Worm (Caenorhabditis elegans) whole organism, L4 larva: Measurements from ENCODE around the gene F13D11.4.
A peak's percentile ranks its signal among the peaks of the same experiment; 100 is the strongest.

Experiments used
- F37D6.2 ChIP-seq: sonication (generic microtip); optimal IDR thresholded peaks from 2 replicates; lab custom pipeline; 2016; ENCODE audit warnings: mild to moderate bottlenecking, missing genetic modification characterization, missing compliant biosample characterization
- Y105C5A.15 ChIP-seq: fragments of 200-800 bp; sonication (Bioruptor generic); IDR thresholded peaks from 2 replicates; pipeline ENCODE4 v1.3.6; 2022; ENCODE audit warnings: missing genetic modification characterization, missing compliant biosample characterization
- Y48G9A.11 ChIP-seq: fragments of 200-800 bp; sonication (Bioruptor generic); IDR thresholded peaks from 2 replicates; pipeline ENCODE4 v1.3.6; 2022; ENCODE audit warnings: missing genetic modification reagents, missing genetic modification characterization, missing compliant biosample characterization
- Y75B8A.6 ChIP-seq: fragments of 200-800 bp; sonication (Bioruptor generic); IDR thresholded peaks from 2 replicates; pipeline ENCODE4 v1.3.6; 2022; ENCODE audit warnings: missing genetic modification reagents, missing genetic modification characterization, missing compliant biosample characterization
- ZK337.2 ChIP-seq: fragments of 200-800 bp; sonication (Bioruptor generic); IDR thresholded peaks from 2 replicates; pipeline ENCODE4 v1.3.6; 2022; ENCODE audit warnings: missing genetic modification reagents, missing genetic modification characterization, missing compliant biosample characterization
- attf-4 ChIP-seq: sonication (generic microtip); optimal IDR thresholded peaks from 3 replicates; lab custom pipeline; 2017; ENCODE audit warnings: missing biosample characterization, missing genetic modification characterization
- ceh-32 ChIP-seq: sonication (generic microtip); optimal IDR thresholded peaks from 2 replicates; lab custom pipeline; 2016; ENCODE audit warnings: mild to moderate bottlenecking, missing genetic modification characterization, missing compliant biosample characterization; ENCODE audit not compliant: poor library complexity
- ceh-82 ChIP-seq: sonication (generic microtip); optimal IDR thresholded peaks from 2 replicates; lab custom pipeline; 2017; ENCODE audit warnings: missing biosample characterization, missing genetic modification characterization
- ces-1 ChIP-seq: fragments of 150-350 bp; sonication (generic microtip); optimal IDR thresholded peaks from 4 replicates; lab custom pipeline; 2014; ENCODE audit warnings: missing biosample characterization, missing genetic modification reagents, missing genetic modification characterization
- ctbp-1 ChIP-seq: fragments of 200-800 bp; sonication (Bioruptor generic); IDR thresholded peaks from 2 replicates; pipeline ENCODE4 v1.3.6; 2022; ENCODE audit warnings: missing genetic modification reagents, missing genetic modification characterization, missing compliant biosample characterization
- daf-12 ChIP-seq: fragments of 150-350 bp; optimal IDR thresholded peaks from 2 replicates; lab custom pipeline; 2014; ENCODE audit warnings: missing biosample characterization, missing genetic modification reagents, missing genetic modification characterization
- daf-16 ChIP-seq, 3 experiments: sonication (generic microtip); optimal IDR thresholded peaks; 2 replicates each; lab custom pipeline; 2016 to 2017; ENCODE audit warnings: missing genetic modification characterization in 3 of 3, missing genetic modification reagents in 3 of 3, mild to moderate bottlenecking in 2 of 3, missing compliant biosample characterization in 2 of 3, missing biosample characterization in 1 of 3, moderate library complexity in 1 of 3
- egl-27 ChIP-seq: sonication (generic microtip); optimal IDR thresholded peaks from 3 replicates; lab custom pipeline; 2017; ENCODE audit warnings: missing biosample characterization, missing genetic modification reagents, missing genetic modification characterization
- egl-43 ChIP-seq: fragments of 200-800 bp; sonication (Bioruptor generic); IDR thresholded peaks from 2 replicates; pipeline ENCODE4 v1.3.6; 2022; ENCODE audit warnings: missing genetic modification reagents, missing genetic modification characterization, missing compliant biosample characterization
- gei-8 ChIP-seq: fragments of 200-800 bp; sonication (Bioruptor generic); optimal IDR thresholded peaks from 2 replicates; lab custom pipeline; 2018; ENCODE audit warnings: mild to moderate bottlenecking, missing genetic modification characterization, missing compliant biosample characterization
- hif-1 ChIP-seq, 2 experiments: sonication (generic microtip); optimal IDR thresholded peaks; 2 replicates each; lab custom pipeline; 2016 to 2017; ENCODE audit warnings: missing compliant biosample characterization in 2 of 2, missing genetic modification characterization in 2 of 2, missing genetic modification reagents in 2 of 2, missing genotype in 2 of 2, mild to moderate bottlenecking in 1 of 2
- jun-1 ChIP-seq: fragments of 150-350 bp; optimal IDR thresholded peaks from 2 replicates; lab custom pipeline; 2014; ENCODE audit warnings: missing biosample characterization, missing genetic modification reagents, missing genetic modification characterization
- lin-1 ChIP-seq: fragments of 200-800 bp; sonication (Bioruptor generic); IDR thresholded peaks from 2 replicates; pipeline ENCODE4 v1.3.6; 2022; ENCODE audit warnings: missing genetic modification reagents, missing genetic modification characterization, missing compliant biosample characterization
- lin-15B ChIP-seq: fragments of 150-350 bp; sonication (generic microtip); optimal IDR thresholded peaks from 3 replicates; lab custom pipeline; 2014; ENCODE audit warnings: missing biosample characterization, missing genetic modification characterization
- lir-3 ChIP-seq: sonication (generic microtip); optimal IDR thresholded peaks from 2 replicates; lab custom pipeline; 2016; ENCODE audit warnings: mild to moderate bottlenecking, missing genetic modification characterization, missing compliant biosample characterization
- mdl-1 ChIP-seq, 2 experiments: fragments of 150-350 bp in 1 of 2; sonication (generic microtip) in 1 of 2; optimal IDR thresholded peaks; 2 replicates each; lab custom pipeline; 2014 to 2017; ENCODE audit warnings: missing biosample characterization in 2 of 2, missing genetic modification characterization in 2 of 2
- mes-2 ChIP-seq: sonication (generic microtip); optimal IDR thresholded peaks from 2 replicates; lab custom pipeline; 2016; ENCODE audit warnings: missing genotype, mild to moderate bottlenecking, missing genetic modification characterization, missing compliant biosample characterization; ENCODE audit not compliant: poor library complexity, severe bottlenecking
- nhr-10 ChIP-seq: fragments of 150-350 bp; optimal IDR thresholded peaks from 2 replicates; lab custom pipeline; 2014; ENCODE audit warnings: missing biosample characterization, missing genetic modification characterization
- nhr-48 ChIP-seq: sonication (generic microtip); optimal IDR thresholded peaks from 2 replicates; lab custom pipeline; 2016; ENCODE audit warnings: mild to moderate bottlenecking, missing genetic modification characterization, missing compliant biosample characterization
- nhr-76 ChIP-seq: fragments of 150-350 bp; optimal IDR thresholded peaks from 2 replicates; lab custom pipeline; 2014; ENCODE audit warnings: missing biosample characterization, missing genetic modification characterization
- pha-4 ChIP-seq, 2 experiments: fragments of 150-350 bp in 1 of 2; fragments of 200-800 bp in 1 of 2; sonication (Bioruptor generic) in 1 of 2; IDR thresholded peaks in 1 of 2; optimal IDR thresholded peaks in 1 of 2; 2 replicates each; pipeline versions ENCODE4 v1.3.6 to Lab custom; 2014 to 2022; ENCODE audit warnings: missing genetic modification characterization in 2 of 2, missing genetic modification reagents in 2 of 2, missing biosample characterization in 1 of 2, missing compliant biosample characterization in 1 of 2
- pqm-1 ChIP-seq: sonication (generic microtip); optimal IDR thresholded peaks from 2 replicates; lab custom pipeline; 2017; ENCODE audit warnings: missing biosample characterization, missing genetic modification characterization
- sdz-12 ChIP-seq: fragments of 200-800 bp; sonication (Bioruptor generic); optimal IDR thresholded peaks from 2 replicates; lab custom pipeline; 2018; ENCODE audit warnings: mild to moderate bottlenecking, missing genetic modification characterization, missing compliant biosample characterization
- set-16 ChIP-seq: fragments of 200-800 bp; sonication (Bioruptor generic); IDR thresholded peaks from 2 replicates; pipeline ENCODE4 v1.3.6; 2022; ENCODE audit warnings: missing genetic modification reagents, missing genetic modification characterization, missing compliant biosample characterization
- snpc-4 ChIP-seq: fragments of 150-350 bp; optimal IDR thresholded peaks from 2 replicates; lab custom pipeline; 2014; ENCODE audit warnings: missing biosample characterization, missing genetic modification characterization
- spr-3 ChIP-seq: fragments of 200-800 bp; sonication (Bioruptor generic); optimal IDR thresholded peaks from 2 replicates; lab custom pipeline; 2018; ENCODE audit warnings: mild to moderate bottlenecking, missing genetic modification characterization, missing compliant biosample characterization
- vab-7 ChIP-seq: fragments of 200-800 bp; sonication (Bioruptor generic); IDR thresholded peaks from 2 replicates; pipeline ENCODE4 v1.3.6; 2022; ENCODE audit warnings: missing genetic modification reagents, missing genetic modification characterization, missing compliant biosample characterization
- ztf-11 ChIP-seq: fragments of 150-350 bp; optimal IDR thresholded peaks from 2 replicates; lab custom pipeline; 2014; ENCODE audit warnings: missing biosample characterization, missing genetic modification characterization

The F13D11.4 gene

DNA sequence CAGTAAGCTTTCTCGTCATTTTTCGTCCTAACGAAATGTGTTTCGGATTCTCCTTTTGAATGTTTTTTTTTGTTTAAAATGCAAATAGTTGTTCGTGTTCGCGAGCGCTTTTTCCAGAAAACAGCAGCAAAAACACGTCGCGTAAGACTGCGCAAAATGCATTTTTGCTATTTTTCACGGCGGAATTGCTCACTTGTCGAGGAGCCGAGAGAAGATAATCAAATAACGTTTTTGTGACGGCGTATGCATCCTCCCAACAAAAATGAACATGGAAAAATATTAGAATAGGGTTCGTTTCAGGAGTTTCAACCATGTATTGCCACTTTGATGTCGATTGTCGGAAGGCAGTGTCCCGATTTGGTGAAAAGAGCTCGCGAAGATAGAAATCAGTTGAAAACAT, 42.4 kb upstream of the F13D11.4 start:
- TF ChIP-seq ces-1 (peak; percentile 74), vab-7 (GFP tag; lab: Robert Waterston, UW) (no peak)

DNA sequence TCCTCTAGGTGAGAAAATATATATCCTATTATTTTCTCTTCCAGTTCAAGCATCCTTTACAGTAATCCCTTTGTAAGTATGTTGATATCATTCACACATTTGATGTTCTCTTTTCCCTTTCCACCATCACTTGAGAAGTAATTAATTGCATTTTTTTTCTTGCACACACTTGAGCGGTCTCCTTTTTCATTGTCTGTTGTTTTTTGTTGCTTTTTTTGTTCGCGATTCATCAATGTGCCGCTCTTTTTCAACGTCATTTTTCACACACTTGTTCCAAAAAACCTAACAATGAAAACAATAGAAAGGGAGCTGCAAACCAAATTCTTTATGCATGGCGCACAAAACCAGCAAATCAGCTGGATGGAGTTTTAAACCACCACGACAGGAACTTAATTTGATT, 41.0 kb upstream of the F13D11.4 start, which contains the start of gene F49E10.4:
Gene F49E10.4, plus strand, starts transcription at position 301 of the 400 bp plus-strand sequence.
- no peak for TF ChIP-seq Y75B8A.6 (GFP tag; lab: Robert Waterston, UW)
- TF ChIP-seq nhr-76: no peak
- TF ChIP-seq mes-2 (tag; lab: Kevin White, UChicago): no peak
- no peak for TF ChIP-seq attf-4 (tag; lab: Kevin White, UChicago)
- no peak for TF ChIP-seq lin-15B (tag; lab: Kevin White, UChicago)
- TF ChIP-seq daf-16 (GFP tag; optimal IDR thresholded peaks at IDR 0.05; lab: Kevin White, UChicago): no peak
- no peak for TF ChIP-seq daf-16 (tag; optimal IDR thresholded peaks at IDR 0.05; lab: Kevin White, UChicago)
- no peak for TF ChIP-seq lin-1
- TF ChIP-seq hif-1 (tag; optimal IDR thresholded peaks at IDR 0.05; lab: Kevin White, UChicago): no peak
- no peak for TF ChIP-seq gei-8 (GFP tag; lab: Kevin White, UChicago)
- no peak for TF ChIP-seq jun-1
- TF ChIP-seq mdl-1 (tag; optimal IDR thresholded peaks at IDR 0.05; lab: Kevin White, UChicago): no peak
- no peak for TF ChIP-seq ceh-32 (tag; lab: Kevin White, UChicago)
- no peak for TF ChIP-seq F37D6.2 (tag; lab: Kevin White, UChicago)
- TF ChIP-seq ZK337.2 (GFP tag; lab: Robert Waterston, UW): no peak
- no peak for TF ChIP-seq nhr-48
- TF ChIP-seq lir-3 (tag; lab: Kevin White, UChicago): no peak
- TF ChIP-seq pqm-1: no peak
- no peak for TF ChIP-seq Y105C5A.15 (GFP tag; lab: Robert Waterston, UW)
- no peak for TF ChIP-seq pha-4 (GFP tag; IDR thresholded peaks at IDR 0.05; lab: Robert Waterston, UW)
- TF ChIP-seq pha-4 (tag; optimal IDR thresholded peaks at IDR 0.05; lab: Kevin White, UChicago): no peak
- no peak for TF ChIP-seq nhr-10 (tag; lab: Kevin White, UChicago)
- TF ChIP-seq, all 104 proteins: peak for 0

ce11 chrX:5872153-5872552, 37.5 kb upstream of the F13D11.4 start:
- no peak for TF ChIP-seq Y75B8A.6 (GFP tag; lab: Robert Waterston, UW)
- peak; percentile 26; the same call in 1 of the 2 replicates for TF ChIP-seq set-16
- no peak for TF ChIP-seq Y105C5A.15 (GFP tag; lab: Robert Waterston, UW)
- no peak for TF ChIP-seq ZK337.2 (GFP tag; lab: Robert Waterston, UW)
- no peak for TF ChIP-seq ctbp-1
- TF ChIP-seq sdz-12 (GFP tag; lab: Kevin White, UChicago): no peak
- TF ChIP-seq, all 104 proteins: peak for 1

DNA sequence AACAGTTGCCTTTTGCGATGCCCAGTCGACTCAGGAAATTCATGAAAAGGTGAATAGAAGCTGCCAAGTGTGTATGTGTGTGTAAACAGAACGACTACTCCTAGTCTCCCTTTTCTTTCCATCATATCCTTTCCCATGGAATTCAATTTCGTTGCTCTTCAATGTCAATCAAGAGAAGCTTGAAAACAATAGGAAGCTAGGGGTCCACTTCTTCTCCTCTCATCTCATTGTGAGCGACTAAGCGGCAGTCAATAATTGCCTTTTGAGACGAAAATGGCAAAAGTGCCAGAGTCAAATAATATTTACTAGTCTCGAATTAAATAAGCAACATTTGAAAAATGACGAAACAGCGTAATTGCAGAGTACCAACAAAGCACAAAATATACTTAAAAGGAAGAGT, 35.0 kb upstream of the F13D11.4 start:
- TF ChIP-seq spr-3 (GFP tag; lab: Kevin White, UChicago) (no peak), egl-27 (no peak), lir-3 (tag; lab: Kevin White, UChicago) (no peak), Y48G9A.11 (GFP tag; lab: Robert Waterston, UW) (no peak), ztf-11 (tag; lab: Kevin White, UChicago) (no peak), daf-12 (tag; lab: Kevin White, UChicago) (no peak), ceh-82 (no peak), ces-1 (no peak), vab-7 (GFP tag; lab: Robert Waterston, UW) (no peak), egl-43 (no peak), set-16 (no peak), attf-4 (tag; lab: Kevin White, UChicago) (no peak), snpc-4 (tag; lab: Kevin White, UChicago) (no peak)
